Worm (Caenorhabditis elegans) whole organism, dauer: ENCODE results near the gene F15D4.5.

ENCODE experiments used
- unc-62 ChIP-seq: sonication (generic microtip); optimal IDR thresholded peaks from 2 replicates; lab custom pipeline; 2017; ENCODE audit warnings: missing biosample characterization, missing genetic modification reagents, missing genetic modification characterization

Gene F15D4.5

DNA sequence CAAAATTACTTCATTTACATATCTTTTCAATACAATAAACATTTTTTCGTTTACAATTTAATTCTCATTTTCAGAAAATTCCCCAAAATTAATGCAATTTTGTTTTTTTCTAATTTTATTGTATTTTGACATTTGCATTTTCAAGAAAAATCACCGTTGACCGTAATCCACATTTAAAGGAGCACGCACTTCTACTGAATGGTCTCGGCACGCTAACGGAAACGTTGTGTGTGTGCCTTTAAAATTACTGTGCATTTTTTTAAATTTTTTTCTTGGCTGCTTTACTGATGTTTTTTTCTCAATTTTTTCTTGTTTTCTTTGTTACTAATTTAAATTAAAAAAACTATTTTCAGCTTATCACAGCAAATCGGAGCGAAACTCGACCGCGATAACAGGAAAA is 15.4 kb downstream of the F15D4.5 start:
- TF ChIP-seq unc-62 (GFP tag; lab: Kevin White, UChicago): no peak

DNA sequence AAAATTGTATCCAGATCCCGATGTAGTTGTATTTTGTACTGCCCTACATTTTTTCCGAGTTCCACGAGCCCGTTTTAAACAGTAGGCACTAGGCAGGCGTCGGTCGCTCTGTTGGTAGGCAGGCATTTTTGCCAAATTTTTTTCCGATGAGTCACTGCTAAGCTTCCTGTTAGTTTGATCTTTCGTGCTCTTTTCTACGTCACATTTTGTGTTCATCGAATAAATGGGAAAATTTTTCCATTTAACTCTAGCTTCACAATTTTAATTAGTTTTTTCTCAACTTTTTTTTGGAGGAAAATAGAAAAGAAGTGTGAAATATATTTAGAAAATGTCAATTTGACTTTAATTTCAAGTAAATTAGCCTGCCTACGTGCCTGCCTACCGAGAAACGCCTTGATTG is 22.1 kb downstream of the F15D4.5 start:
- TF ChIP-seq unc-62 (GFP tag; lab: Kevin White, UChicago): no peak

DNA sequence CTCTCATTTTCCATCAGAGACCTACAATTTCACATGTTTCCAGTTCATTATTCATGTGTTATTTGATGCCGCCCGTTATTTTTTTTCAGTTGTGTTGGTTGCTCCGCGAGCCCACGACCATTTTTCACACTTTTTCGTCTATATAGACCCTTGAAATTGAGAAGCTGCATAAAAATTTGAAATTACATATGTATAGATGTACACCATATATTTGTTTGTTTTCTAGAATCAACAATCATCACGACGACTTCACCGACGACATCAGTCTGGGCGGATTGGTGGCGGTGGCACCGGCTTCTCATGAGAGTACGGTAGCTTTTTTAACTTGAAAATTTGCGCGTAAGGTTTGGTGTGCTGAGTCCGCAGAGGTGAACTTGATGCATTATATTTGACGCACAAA is 25.6 kb downstream of the F15D4.5 start, which contains the start of gene Y48C3A.5:
Y48C3A.5 (plus strand) TSS at position 301 of the 400 bp plus-strand sequence.
- TF ChIP-seq unc-62 (GFP tag; lab: Kevin White, UChicago): no peak

DNA sequence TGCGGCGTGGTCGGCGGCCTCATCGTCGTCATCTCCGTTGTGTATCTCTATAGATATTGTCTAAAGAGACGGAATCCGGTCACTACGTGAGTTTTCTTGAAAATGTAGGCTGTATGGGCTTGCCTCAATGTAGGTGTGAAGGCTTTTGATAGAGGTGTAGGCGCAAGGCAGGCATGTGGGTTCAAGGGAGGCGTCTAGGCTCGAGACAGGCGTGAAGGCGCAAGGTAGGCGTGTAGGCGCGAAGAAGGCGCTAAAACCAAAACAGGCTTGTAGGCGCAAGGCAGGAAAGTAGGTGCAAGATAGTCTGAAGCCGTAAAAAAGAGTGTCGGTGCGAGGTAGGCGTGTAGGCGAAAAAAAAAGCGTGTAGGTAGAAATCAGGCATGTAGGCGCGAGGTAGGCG is 33.0 kb downstream of the F15D4.5 start:
- TF ChIP-seq unc-62 (GFP tag; lab: Kevin White, UChicago): no peak

DNA sequence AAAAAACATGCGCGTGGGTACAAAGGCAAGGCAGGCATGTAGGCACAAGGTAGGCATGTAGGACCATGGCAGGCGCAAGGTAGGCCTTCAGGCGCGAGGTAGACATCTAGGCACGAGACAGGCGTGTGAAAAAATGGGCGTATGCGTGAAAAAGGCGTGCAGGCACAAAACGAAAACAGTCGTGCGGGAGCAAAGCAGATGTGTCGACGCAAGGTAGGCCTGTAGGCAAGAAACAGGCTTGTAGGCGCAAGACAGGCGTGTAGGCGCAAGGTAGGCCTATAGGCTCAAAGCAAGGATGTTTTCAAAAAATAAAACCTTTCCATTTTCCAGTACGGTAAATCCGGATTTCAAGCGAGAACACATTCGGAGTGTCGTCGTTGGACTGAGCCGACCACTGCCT is 33.5 kb downstream of the F15D4.5 start:
- TF ChIP-seq unc-62 (GFP tag; lab: Kevin White, UChicago): no peak

DNA sequence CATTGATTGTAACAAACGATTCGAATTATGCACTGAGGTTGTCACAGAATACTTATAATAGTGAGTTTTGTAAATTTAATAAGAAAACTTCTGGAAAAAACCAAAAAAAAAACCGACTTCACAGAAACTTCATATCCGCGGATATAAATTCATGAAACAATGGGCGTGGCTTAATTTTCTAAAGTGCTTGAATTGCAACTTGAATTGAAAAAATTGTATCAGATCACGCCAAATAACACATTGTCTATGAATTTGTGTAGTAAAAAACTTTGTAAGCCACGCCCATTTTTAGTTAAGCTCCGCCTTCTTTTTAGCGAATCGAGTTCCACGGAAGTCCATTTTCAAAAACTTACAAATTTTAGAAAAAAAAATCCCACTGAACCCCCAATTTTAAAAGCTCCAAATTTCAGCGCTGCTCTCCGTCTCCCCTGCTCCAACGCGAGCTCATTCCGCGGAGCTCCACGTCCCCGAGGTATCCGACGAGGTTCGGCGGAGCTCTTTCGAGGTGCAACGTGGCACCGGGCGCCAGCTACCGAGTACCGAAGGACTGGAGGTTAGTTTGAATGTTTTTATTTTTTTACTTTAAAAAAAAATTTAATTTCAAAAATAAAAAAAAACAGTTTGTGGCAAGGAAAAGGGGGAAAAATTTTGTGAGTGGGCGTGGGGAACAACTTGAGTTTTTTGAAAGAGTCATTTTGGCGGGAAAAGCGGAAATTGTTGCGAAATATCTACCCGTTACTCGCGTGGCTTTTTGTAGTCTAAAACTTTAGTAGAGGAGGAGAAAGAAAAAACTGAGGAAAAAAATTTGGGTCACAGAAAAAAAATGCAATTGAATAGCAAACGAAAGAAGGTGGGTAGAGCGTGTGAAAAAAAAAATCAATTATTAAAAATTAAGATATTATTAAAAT is 34.3 kb downstream of the F15D4.5 start:
- TF ChIP-seq unc-62 (GFP tag; lab: Kevin White, UChicago): no peak

DNA sequence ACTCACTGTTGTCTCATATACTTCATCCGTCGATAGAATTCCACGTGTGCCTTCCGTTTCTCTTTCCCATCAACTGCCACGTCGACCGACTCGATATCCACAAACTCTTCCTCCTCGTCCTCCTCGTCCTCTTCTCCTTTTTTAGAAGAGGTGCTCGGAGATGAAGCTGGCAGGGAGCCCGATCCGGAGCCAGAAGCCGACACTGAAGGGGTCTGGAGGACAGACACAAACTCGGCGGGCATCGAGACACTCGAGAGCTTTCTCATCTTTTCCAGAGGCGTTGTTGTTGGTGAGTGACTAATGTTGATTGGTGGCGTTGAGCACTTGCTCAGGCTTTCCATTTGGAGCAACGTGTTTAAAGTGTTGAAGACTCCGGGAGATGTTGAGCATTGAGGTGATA is 37.4 kb downstream of the F15D4.5 start:
- TF ChIP-seq unc-62 (GFP tag; lab: Kevin White, UChicago): no peak

DNA sequence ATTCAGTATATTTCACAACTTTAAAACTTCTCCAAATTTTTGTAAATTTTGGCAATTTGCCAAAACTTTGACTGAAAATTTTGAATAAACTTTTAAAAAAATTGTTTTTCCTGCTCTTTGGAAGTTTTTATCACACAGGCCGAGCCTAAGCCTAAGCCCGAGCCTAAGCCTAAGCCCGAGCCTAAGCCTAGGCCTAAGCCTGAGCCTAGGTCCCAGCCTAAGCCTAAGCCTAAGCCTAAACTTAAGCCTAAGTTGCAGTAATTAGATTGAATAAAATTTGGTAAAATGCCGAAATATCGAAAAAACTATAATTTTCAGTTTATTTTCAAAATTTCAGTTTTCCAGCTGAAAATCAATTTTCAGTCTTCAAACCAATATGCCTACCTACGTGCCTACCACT is 38.3 kb downstream of the F15D4.5 start:
- TF ChIP-seq unc-62 (GFP tag; lab: Kevin White, UChicago): no peak

DNA sequence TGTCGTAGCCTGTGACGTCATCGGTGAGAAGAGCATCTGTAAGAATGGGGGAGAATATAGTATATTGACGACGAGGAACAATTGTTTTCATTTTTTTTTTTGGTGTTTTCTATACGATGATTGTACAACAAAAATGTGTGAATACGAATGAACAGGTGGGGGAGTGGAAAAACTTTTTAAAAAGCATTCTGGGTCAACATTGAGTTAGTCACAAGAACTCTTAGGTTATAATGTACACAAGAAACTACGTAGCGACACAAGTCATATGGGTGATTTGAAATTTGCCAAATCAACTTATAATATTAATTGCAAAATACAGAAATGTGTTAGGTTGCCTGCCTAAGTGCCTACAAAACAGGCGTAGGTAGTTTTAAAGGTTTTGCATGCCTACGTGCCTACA is 39.0 kb downstream of the F15D4.5 start:
- TF ChIP-seq unc-62 (GFP tag; lab: Kevin White, UChicago): no peak

DNA sequence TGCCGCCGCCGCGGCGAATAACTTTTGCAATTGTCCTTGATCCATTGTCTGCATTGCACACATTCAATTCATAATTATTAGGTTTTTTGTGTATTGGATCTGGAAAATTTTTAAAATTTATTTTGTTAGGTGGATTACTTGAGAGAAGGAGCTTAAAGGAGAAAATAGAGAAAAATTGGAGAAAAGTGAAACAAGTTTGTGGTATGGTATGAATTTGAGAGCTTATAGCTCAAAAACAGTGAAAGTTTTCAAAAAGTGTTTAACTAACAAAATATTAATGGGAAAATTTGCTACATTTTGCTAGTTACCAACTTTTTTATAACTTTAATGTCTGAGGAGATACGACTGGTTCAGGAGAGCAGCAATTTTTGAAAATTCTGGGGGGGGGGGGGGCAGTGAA is 40.6 kb downstream of the F15D4.5 start, which contains the start of gene ztf-22:
ztf-22 (minus strand) TSS at position 101 of the 400 bp plus-strand sequence.
- no peak for TF ChIP-seq unc-62 (GFP tag; lab: Kevin White, UChicago)

DNA sequence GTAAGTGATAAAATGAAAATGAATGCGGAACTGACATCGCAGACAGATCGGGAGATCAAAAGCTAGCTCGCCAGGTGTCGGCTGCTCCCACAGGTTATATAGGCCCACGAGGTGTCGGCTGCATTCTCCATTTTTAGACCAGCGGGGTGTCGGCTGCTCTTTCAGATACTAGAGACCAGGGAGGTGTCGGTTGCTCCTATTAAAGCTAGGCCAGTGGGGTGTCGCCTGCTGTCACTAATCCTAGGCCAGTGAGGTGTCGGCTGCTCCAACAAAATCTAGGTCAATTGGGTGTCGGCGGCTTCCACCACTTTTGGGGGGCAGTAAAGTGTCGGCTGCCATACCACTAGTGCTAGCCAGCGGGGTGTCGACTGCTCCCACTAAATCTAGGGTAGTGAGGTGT is 44.7 kb downstream of the F15D4.5 start:
- no peak for TF ChIP-seq unc-62 (GFP tag; lab: Kevin White, UChicago)

DNA sequence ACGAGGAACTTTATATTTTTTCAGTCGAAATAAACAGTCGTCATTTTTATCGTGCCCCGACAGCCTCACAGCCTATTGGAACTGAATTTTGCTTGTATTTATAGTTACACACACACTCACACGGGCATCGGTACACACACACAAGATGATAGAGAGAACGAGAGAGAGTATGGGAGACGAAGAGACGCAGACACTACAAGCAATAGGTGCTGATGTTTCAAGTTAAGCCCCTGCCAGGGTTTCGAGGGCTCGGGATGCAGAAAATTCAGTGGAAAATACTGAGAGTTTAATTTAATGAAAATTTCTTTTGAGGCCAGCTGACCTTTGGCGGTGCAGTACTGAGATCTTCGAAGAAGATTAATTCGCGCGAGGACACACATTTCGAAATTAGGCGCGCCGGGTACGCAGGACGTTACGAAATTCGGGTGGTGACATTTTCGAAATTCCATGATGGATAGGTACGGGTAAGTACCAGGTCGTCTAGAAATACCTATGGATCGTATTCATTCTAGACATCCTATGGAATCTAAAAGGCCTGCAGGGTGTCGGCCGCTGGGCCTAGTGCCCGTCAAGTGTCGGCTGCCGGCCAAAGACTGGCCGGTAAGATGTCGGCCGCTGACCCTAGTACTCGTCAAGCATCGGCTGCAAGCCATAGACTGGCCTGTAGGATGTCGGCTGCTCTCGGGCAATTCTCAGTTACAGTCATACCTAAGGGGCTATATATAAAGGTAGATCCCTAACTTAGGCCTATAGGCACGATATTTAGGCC is 45.5 kb downstream of the F15D4.5 start:
- no peak for TF ChIP-seq unc-62 (GFP tag; lab: Kevin White, UChicago)

DNA sequence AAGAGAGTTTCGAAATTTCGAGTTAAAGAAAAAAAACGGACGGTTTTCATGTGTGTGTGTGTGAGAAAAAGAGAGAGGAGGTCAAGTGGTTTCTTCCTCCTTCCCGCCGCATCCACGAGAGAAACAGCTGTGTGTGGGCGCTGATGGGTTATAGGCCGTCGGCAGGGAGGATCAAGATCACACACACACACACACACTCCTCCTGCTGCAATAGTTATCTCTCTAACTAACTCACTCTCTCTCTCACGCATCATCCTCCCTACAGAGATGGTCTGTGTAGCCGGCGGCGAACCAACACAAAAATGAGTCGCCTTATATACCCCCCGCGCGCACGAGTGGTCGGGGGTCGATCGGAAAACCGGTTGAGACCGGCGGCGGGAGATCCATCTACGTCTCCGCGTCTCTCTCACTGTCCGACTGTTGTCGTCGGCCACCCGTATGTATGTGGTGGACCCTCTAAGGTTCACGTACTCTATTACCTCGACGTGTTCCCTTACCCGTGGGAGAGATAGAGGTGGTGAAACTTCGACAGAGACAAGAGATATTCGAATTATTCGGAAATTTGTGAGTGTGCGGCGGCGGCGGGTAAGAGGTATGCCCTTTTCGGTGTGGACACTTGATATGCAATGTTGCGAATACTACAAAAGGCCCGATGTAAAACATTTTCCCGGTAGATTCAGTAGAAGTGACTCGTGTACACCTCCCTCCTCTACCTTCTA is 46.4 kb downstream of the F15D4.5 start:
- no peak for TF ChIP-seq unc-62 (GFP tag; lab: Kevin White, UChicago)

DNA sequence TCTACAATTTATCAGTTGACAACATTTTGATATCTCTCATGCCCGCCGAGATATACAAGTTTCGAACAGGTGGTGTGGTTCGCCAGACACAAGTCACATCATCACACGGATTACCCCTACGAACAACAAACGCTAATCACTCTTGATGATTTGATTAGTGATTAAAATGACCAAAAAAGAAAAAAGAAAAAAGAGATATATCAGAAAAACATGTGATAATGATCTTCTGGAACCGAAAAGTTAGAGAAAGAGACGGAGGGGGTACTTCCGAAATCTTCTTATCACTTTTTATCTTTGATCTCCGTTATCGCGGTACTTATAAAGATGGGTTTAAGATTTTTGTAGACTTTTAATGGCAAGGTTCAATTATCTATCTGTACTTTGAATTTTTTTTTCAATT is 47.7 kb downstream of the F15D4.5 start:
- TF ChIP-seq unc-62 (GFP tag; lab: Kevin White, UChicago): no peak

DNA sequence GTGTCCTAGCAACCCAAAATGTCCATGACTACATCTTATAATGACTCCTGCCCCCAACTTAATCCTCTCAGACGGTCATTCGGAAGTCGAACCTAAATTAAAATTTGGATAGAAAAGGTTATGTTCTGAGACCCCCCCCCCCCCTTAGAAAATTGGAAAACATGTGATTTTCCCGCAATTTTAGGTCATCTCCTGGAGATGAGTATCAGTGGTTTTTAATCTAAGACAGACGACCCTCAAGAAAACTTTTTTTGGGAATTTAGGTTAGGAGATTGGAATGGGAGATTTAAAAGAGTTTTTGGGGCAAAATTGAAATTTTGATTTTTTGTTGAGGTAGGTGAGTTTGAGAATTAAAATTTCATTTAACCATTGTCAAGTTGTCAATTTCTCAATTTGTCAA is 48.3 kb downstream of the F15D4.5 start:
- TF ChIP-seq unc-62 (GFP tag; lab: Kevin White, UChicago): no peak

DNA sequence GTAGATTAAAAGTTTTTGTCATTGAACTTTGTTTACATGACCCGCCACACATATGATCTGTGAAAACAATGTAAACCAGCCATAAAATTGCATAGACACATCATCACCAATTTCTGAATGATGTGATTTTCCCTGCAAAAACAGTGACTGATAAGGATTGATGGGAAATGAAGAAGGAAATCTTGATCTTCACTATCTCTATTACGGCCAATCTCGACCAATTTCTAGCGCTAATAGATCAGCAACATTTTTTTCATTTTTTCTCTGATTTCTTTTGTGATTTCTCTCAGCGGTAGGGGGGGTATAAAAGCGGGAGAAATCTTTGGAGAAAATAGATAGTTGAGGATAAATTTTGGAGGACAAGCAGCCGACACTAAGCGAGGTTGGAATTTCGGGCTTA is 52.1 kb downstream of the F15D4.5 start:
- TF ChIP-seq unc-62 (GFP tag; lab: Kevin White, UChicago): no peak
